Worm (Caenorhabditis elegans): ENCODE data around the gene dhs-21.

DNA sequence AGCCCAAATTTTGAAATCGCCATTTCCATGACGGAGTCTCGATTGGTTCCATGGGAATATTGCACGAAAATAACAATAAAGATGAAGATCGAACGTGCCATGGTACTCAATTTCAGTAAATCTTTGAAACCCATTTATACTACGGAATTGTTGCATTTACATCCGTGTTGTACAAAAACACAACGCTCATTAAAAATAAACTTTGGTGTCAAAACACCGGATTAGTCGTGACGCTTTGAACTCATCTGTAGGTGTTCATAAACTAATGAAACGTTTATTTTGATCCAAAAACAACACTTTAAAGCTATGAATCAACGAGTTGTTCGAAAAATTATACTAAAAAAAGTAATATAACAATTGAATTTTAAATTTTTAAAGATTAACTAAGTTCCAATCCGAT, 19.3 kb downstream of the dhs-21 start, which contains the start of gene R11D1.4:
- TF ChIP-seq W03F9.2 (tag; optimal IDR thresholded peaks at IDR 0.05) (no peak), him-1 (tag; optimal IDR thresholded peaks at IDR 0.05) (no peak)

All from whole organism, L4/young adult.